Worm (Caenorhabditis elegans): ENCODE data around the gene C16C10.2.

DNA sequence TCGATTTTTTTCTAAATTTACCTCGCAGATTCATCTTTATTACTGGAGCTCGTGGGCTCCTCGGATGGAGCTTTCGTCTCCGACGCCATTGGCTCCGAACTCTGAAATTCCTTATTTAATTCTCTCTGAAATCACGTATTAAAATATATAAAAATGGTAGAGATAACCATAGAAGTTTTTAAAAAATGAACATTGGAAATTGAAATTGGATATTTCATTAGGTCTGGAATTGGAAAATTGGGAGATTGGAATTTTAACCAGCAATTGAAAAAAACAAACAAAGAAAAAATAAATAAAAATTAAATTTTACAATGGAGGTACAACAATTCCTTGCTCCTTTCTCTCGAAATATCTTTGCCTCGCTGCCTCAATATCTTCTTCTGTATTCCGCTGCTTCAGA, 11.7 kb downstream of the C16C10.2 start, which contains the start of gene rnf-5:
- TF ChIP-seq ztf-23 (GFP tag; IDR thresholded peaks at IDR 0.05) (no peak), flt-1 (GFP tag; IDR thresholded peaks at IDR 0.05) (no peak), ztf-29 (GFP tag; IDR thresholded peaks at IDR 0.05) (no peak), med-1 (GFP tag; optimal IDR thresholded peaks at IDR 0.05; ENCODE audit: insufficient read depth) (no peak), T22C8.4 (GFP tag; IDR thresholded peaks at IDR 0.05) (no peak), tab-1 (GFP tag; IDR thresholded peaks at IDR 0.05) (no peak)

Measured in whole organism, midembryonic.